Worm (Caenorhabditis elegans) whole organism, midembryonic: ENCODE data around the gene nhr-138.
"Not testable (repeated sequence)": the region's sequence is repeated elsewhere in the genome, so short reads cannot be mapped to it uniquely, and the experiment has no call there.

Experiments used
- T22C8.4 ChIP-seq: fragments of 200-800 bp; sonication (Bioruptor generic); IDR thresholded peaks from 2 replicates; pipeline ENCODE4 v1.3.6; 2022; ENCODE audit warnings: missing genetic modification characterization, missing compliant biosample characterization
- cog-1 ChIP-seq: sonication (generic microtip); optimal IDR thresholded peaks from 2 replicates; lab custom pipeline; 2016; ENCODE audit warnings: missing genetic modification characterization, missing compliant biosample characterization
- flt-1 ChIP-seq: fragments of 200-800 bp; sonication (Bioruptor generic); IDR thresholded peaks from 2 replicates; pipeline ENCODE4 v1.3.6; 2022; ENCODE audit warnings: missing genetic modification characterization, missing compliant biosample characterization
- klf-2 ChIP-seq: fragments of 200-800 bp; sonication (Bioruptor generic); conservative IDR thresholded peaks from 2 replicates; pipeline ENCODE4 v1.3.6; 2022; ENCODE audit warnings: missing genetic modification reagents, missing genetic modification characterization, missing compliant biosample characterization
- med-1 ChIP-seq: sonication (generic microtip); optimal IDR thresholded peaks from 2 replicates; lab custom pipeline; 2017; ENCODE audit warnings: missing genetic modification characterization, mild to moderate bottlenecking, missing compliant biosample characterization, antibody characterized with exemption, missing genetic modification reagents; ENCODE audit not compliant: insufficient read depth
- ref-1 ChIP-seq: fragments of 200-800 bp; sonication (Bioruptor generic); conservative IDR thresholded peaks from 2 replicates; pipeline ENCODE4 v1.3.6; 2022; ENCODE audit warnings: missing genetic modification reagents, missing genetic modification characterization, missing compliant biosample characterization
- tab-1 ChIP-seq: fragments of 200-800 bp; sonication (Bioruptor generic); IDR thresholded peaks from 2 replicates; pipeline ENCODE4 v1.3.6; 2022; ENCODE audit warnings: missing genetic modification characterization, missing compliant biosample characterization
- ztf-23 ChIP-seq: fragments of 200-800 bp; sonication (Bioruptor generic); IDR thresholded peaks from 2 replicates; pipeline ENCODE4 v1.3.6; 2022; ENCODE audit warnings: missing genetic modification reagents, missing genetic modification characterization, missing compliant biosample characterization
- ztf-29 ChIP-seq: fragments of 200-800 bp; sonication (Bioruptor generic); IDR thresholded peaks from 2 replicates; pipeline ENCODE4 v1.3.6; 2022; ENCODE audit warnings: missing genetic modification reagents, missing genetic modification characterization, missing compliant biosample characterization

Gene nhr-138

ce11 chrIV:9735750-9736149 is 10.7 kb downstream of the nhr-138 start:
- TF ChIP-seq klf-2 (GFP tag; lab: Robert Waterston, UW) (no peak), tab-1 (GFP tag; lab: Robert Waterston, UW) (no peak), T22C8.4 (GFP tag; lab: Robert Waterston, UW) (no peak), med-1 (GFP tag; lab: Kevin White, UChicago) (no peak), ztf-29 (no peak), ref-1 (GFP tag; lab: Robert Waterston, UW) (no peak), cog-1 (no peak), flt-1 (GFP tag; lab: Robert Waterston, UW) (no peak), ztf-23 (GFP tag; lab: Robert Waterston, UW) (no peak)

ce11 chrIV:9737204-9737790 is 12.2 kb downstream of the nhr-138 start, which contains the start of gene cka-1:
Gene cka-1 (minus strand): TSS chrIV:9737621.
- no peak for TF ChIP-seq tab-1 (GFP tag; lab: Robert Waterston, UW)
- no peak for TF ChIP-seq T22C8.4 (GFP tag; lab: Robert Waterston, UW)
- TF ChIP-seq med-1 (GFP tag; lab: Kevin White, UChicago), result no peak
- TF ChIP-seq ztf-23 (GFP tag; lab: Robert Waterston, UW), result no peak
- TF ChIP-seq flt-1 (GFP tag; lab: Robert Waterston, UW), result no peak
- no peak for TF ChIP-seq cog-1
- TF ChIP-seq ztf-29, result no peak
- no peak for TF ChIP-seq ref-1 (GFP tag; lab: Robert Waterston, UW)
- no peak for TF ChIP-seq klf-2 (GFP tag; lab: Robert Waterston, UW)

- no peak for TF ChIP-seq med-1 (GFP tag; lab: Kevin White, UChicago)
These were observed 13.1 kb downstream of the nhr-138 start, which contains the start of gene C28D4.10 for ce11 chrIV:9738194-9738593. Gene C28D4.10 (plus strand): TSS chrIV:9738494.

- TF ChIP-seq ztf-23 (GFP tag; lab: Robert Waterston, UW), result no peak
- TF ChIP-seq T22C8.4 (GFP tag; lab: Robert Waterston, UW), result no peak
- TF ChIP-seq tab-1 (GFP tag; lab: Robert Waterston, UW), result no peak
- no peak for TF ChIP-seq med-1 (GFP tag; lab: Kevin White, UChicago)
- no peak for TF ChIP-seq klf-2 (GFP tag; lab: Robert Waterston, UW)
- no peak for TF ChIP-seq cog-1
- TF ChIP-seq ref-1 (GFP tag; lab: Robert Waterston, UW), result no peak
- TF ChIP-seq ztf-29, result no peak
- no peak for TF ChIP-seq flt-1 (GFP tag; lab: Robert Waterston, UW)
These were observed 13.9 kb downstream of the nhr-138 start for ce11 chrIV:9739001-9739400.

- not testable (repeated sequence) for TF ChIP-seq ztf-29; flt-1 (GFP tag; lab: Robert Waterston, UW); ztf-23 (GFP tag; lab: Robert Waterston, UW)
These were observed 15.9 kb downstream of the nhr-138 start, which contains the start of gene gln-6 for ce11 chrIV:9740851-9741549. Gene gln-6 (minus strand): TSS chrIV:9740901.

- TF ChIP-seq tab-1 (GFP tag; lab: Robert Waterston, UW) (no peak), ztf-29 (no peak), ref-1 (GFP tag; lab: Robert Waterston, UW) (no peak), cog-1 (no peak), med-1 (GFP tag; lab: Kevin White, UChicago) (no peak), klf-2 (GFP tag; lab: Robert Waterston, UW) (no peak), ztf-23 (GFP tag; lab: Robert Waterston, UW) (no peak), T22C8.4 (GFP tag; lab: Robert Waterston, UW) (no peak), flt-1 (GFP tag; lab: Robert Waterston, UW) (no peak)
These were observed 17.8 kb downstream of the nhr-138 start, which contains the start of gene C28D4.7 for ce11 chrIV:9742883-9743282. Gene C28D4.7 (minus strand): TSS chrIV:9743147.

- TF ChIP-seq tab-1 (GFP tag; lab: Robert Waterston, UW), result no peak
- TF ChIP-seq T22C8.4 (GFP tag; lab: Robert Waterston, UW), result no peak
- no peak for TF ChIP-seq klf-2 (GFP tag; lab: Robert Waterston, UW)
- TF ChIP-seq ref-1 (GFP tag; lab: Robert Waterston, UW), result no peak
- TF ChIP-seq ztf-29, result no peak
- no peak for TF ChIP-seq flt-1 (GFP tag; lab: Robert Waterston, UW)
- no peak for TF ChIP-seq med-1 (GFP tag; lab: Kevin White, UChicago)
- no peak for TF ChIP-seq cog-1
- TF ChIP-seq ztf-23 (GFP tag; lab: Robert Waterston, UW), result no peak
These were observed 19.9 kb downstream of the nhr-138 start, which contains the start of gene C28D4.4 for ce11 chrIV:9744905-9745304. Gene C28D4.4 (minus strand): TSS chrIV:9745005.

ce11 chrIV:9746762-9747161 is 21.7 kb downstream of the nhr-138 start, which contains the start of gene C28D4.5:
Gene C28D4.5 (minus strand): TSS chrIV:9746862.
- TF ChIP-seq med-1 (GFP tag; lab: Kevin White, UChicago), result no peak
- TF ChIP-seq flt-1 (GFP tag; lab: Robert Waterston, UW), result no peak
- no peak for TF ChIP-seq cog-1
- no peak for TF ChIP-seq ztf-23 (GFP tag; lab: Robert Waterston, UW)
- no peak for TF ChIP-seq T22C8.4 (GFP tag; lab: Robert Waterston, UW)
- TF ChIP-seq tab-1 (GFP tag; lab: Robert Waterston, UW), result no peak
- no peak for TF ChIP-seq ztf-29
- TF ChIP-seq ref-1 (GFP tag; lab: Robert Waterston, UW), result no peak
- TF ChIP-seq klf-2 (GFP tag; lab: Robert Waterston, UW), result no peak

ce11 chrIV:9748342-9748741 is 23.3 kb downstream of the nhr-138 start, which contains the start of gene C28D4.8:
Gene C28D4.8 (minus strand): TSS chrIV:9748442.
- no peak for TF ChIP-seq klf-2 (GFP tag; lab: Robert Waterston, UW)
- no peak for TF ChIP-seq ztf-29
- no peak for TF ChIP-seq ref-1 (GFP tag; lab: Robert Waterston, UW)
- TF ChIP-seq flt-1 (GFP tag; lab: Robert Waterston, UW), result no peak
- TF ChIP-seq tab-1 (GFP tag; lab: Robert Waterston, UW), result no peak
- TF ChIP-seq T22C8.4 (GFP tag; lab: Robert Waterston, UW), result no peak
- no peak for TF ChIP-seq cog-1
- TF ChIP-seq ztf-23 (GFP tag; lab: Robert Waterston, UW), result no peak
- TF ChIP-seq med-1 (GFP tag; lab: Kevin White, UChicago), result no peak
